Fruit fly (Drosophila melanogaster) whole organism, wandering third instar larva: Measurements from ENCODE around the gene Tango6.

Experiments
- Dfd ChIP-seq: fragments of >200 bp; optimal IDR thresholded peaks from 2 replicates; lab custom pipeline; 2017; ENCODE audit warnings: missing biosample characterization, missing genetic modification characterization
- HLH106 ChIP-seq: fragments of 200-800 bp; optimal IDR thresholded peaks from 3 replicates; lab custom pipeline; 2019; ENCODE audit warnings: missing biosample characterization, mild to moderate bottlenecking, missing genetic modification characterization, moderate library complexity
- OdsH ChIP-seq: fragments of 200-800 bp; sonication (Bioruptor generic); optimal IDR thresholded peaks from 2 replicates; lab custom pipeline; 2016; ENCODE audit warnings: missing biosample characterization, mild to moderate bottlenecking, missing genetic modification characterization
- Sp1 ChIP-seq: fragments of 200-800 bp; sonication (Bioruptor generic); optimal IDR thresholded peaks from 3 replicates; lab custom pipeline; 2019; ENCODE audit warnings: missing biosample characterization, mild to moderate bottlenecking, missing genetic modification characterization, moderate library complexity
- dmrt93B ChIP-seq: fragments of 200-800 bp; sonication (Bioruptor generic); optimal IDR thresholded peaks from 2 replicates; lab custom pipeline; 2018; ENCODE audit warnings: missing biosample characterization, mild to moderate bottlenecking, missing genetic modification characterization
- ey ChIP-seq: fragments of 200-800 bp; sonication (Bioruptor generic); optimal IDR thresholded peaks from 2 replicates; lab custom pipeline; 2016; ENCODE audit warnings: missing biosample characterization, missing genetic modification characterization
- h ChIP-seq: fragments of 200-800 bp; sonication (Bioruptor generic); optimal IDR thresholded peaks from 3 replicates; lab custom pipeline; 2016; ENCODE audit warnings: missing biosample characterization, mild to moderate bottlenecking, missing genetic modification characterization
- pan ChIP-seq: fragments of >200 bp; optimal IDR thresholded peaks from 2 replicates; lab custom pipeline; 2017
- psq ChIP-seq: fragments of 200-800 bp; sonication (Bioruptor generic); optimal IDR thresholded peaks from 3 replicates; lab custom pipeline; 2017; ENCODE audit warnings: missing biosample characterization, mild to moderate bottlenecking, missing genetic modification characterization, moderate library complexity
- usp ChIP-seq: fragments of >200 bp; optimal IDR thresholded peaks from 2 replicates; lab custom pipeline; 2017; ENCODE audit warnings: missing biosample characterization, missing genetic modification characterization

dm6 chr2L:18948065-18948723 lies 20.6 kb upstream of the Tango6 start:
- TF ChIP-seq dmrt93B (peak; percentile 56), HLH106 (tag; lab: Kevin White, UChicago) (peak; percentile 83), Sp1 (GFP tag; lab: Kevin White, UChicago) (peak; percentile 83), pan (lab: Kevin White, UChicago) (no peak), Dfd (GFP tag; lab: Kevin White, UChicago) (no peak), OdsH (GFP tag; lab: Kevin White, UChicago) (peak; percentile 83), usp (GFP tag; lab: Kevin White, UChicago) (no peak), ey (GFP tag; lab: Kevin White, UChicago) (peak; percentile 80), psq (GFP tag; lab: Kevin White, UChicago) (peak; percentile 84), h (GFP tag; lab: Kevin White, UChicago) (peak; percentile 85)
